Worm (Caenorhabditis elegans) whole organism, L2 larva: ENCODE data around the gene sqv-7.
"Not testable (repeated sequence)": the region's sequence is repeated elsewhere in the genome, so short reads cannot be mapped to it uniquely, and the experiment has no call there.

ENCODE experiments used
- alr-1 ChIP-seq: fragments of 150-350 bp; optimal IDR thresholded peaks from 2 replicates; lab custom pipeline; 2014; ENCODE audit warnings: missing biosample characterization, missing genetic modification characterization
- aly-2 ChIP-seq: fragments of 150-350 bp; optimal IDR thresholded peaks from 2 replicates; lab custom pipeline; 2014; ENCODE audit warnings: missing biosample characterization, missing genetic modification characterization
- ama-1 ChIP-seq: fragments of 150-350 bp; optimal IDR thresholded peaks from 2 replicates; lab custom pipeline; 2018; ENCODE audit warnings: inconsistent platforms
- blmp-1 ChIP-seq: sonication (generic microtip); optimal IDR thresholded peaks from 2 replicates; lab custom pipeline; 2017; ENCODE audit warnings: missing genetic modification characterization, mild to moderate bottlenecking, missing compliant biosample characterization, antibody characterized with exemption, moderate library complexity; ENCODE audit not compliant: insufficient read depth
- elt-3 ChIP-seq: sonication (generic microtip); optimal IDR thresholded peaks from 2 replicates; lab custom pipeline; 2017; ENCODE audit warnings: missing biosample characterization, missing genetic modification characterization
- lin-11 ChIP-seq: fragments of 150-350 bp; sonication (generic microtip); optimal IDR thresholded peaks from 2 replicates; lab custom pipeline; 2014; ENCODE audit warnings: missing biosample characterization, missing genetic modification characterization, inconsistent platforms, mixed read lengths
- nhr-10 ChIP-seq: sonication (generic microtip); optimal IDR thresholded peaks from 2 replicates; lab custom pipeline; 2017; ENCODE audit warnings: missing biosample characterization, missing genetic modification characterization
- nhr-237 ChIP-seq: fragments of 150-350 bp; optimal IDR thresholded peaks from 2 replicates; lab custom pipeline; 2014; ENCODE audit warnings: missing biosample characterization, missing genetic modification characterization
- nhr-25 ChIP-seq: fragments of 150-350 bp; sonication (generic microtip); optimal IDR thresholded peaks from 3 replicates; lab custom pipeline; 2014; ENCODE audit warnings: missing biosample characterization, missing genetic modification characterization
- peb-1 ChIP-seq: fragments of 150-350 bp; optimal IDR thresholded peaks from 2 replicates; lab custom pipeline; 2014; ENCODE audit warnings: missing biosample characterization, missing genetic modification characterization
- unc-39 ChIP-seq: fragments of 150-350 bp; optimal IDR thresholded peaks from 2 replicates; lab custom pipeline; 2014; ENCODE audit warnings: missing biosample characterization, missing genetic modification characterization
- unc-55 ChIP-seq: fragments of 150-350 bp; sonication (generic microtip); optimal IDR thresholded peaks from 3 replicates; lab custom pipeline; 2014; ENCODE audit warnings: missing biosample characterization, missing genetic modification reagents, missing genetic modification characterization
- ztf-11 ChIP-seq: sonication (generic microtip); optimal IDR thresholded peaks from 2 replicates; lab custom pipeline; 2017; ENCODE audit warnings: missing biosample characterization, missing genetic modification characterization
- ztf-4 ChIP-seq: fragments of 150-350 bp; optimal IDR thresholded peaks from 2 replicates; lab custom pipeline; 2014; ENCODE audit warnings: missing biosample characterization, missing genetic modification characterization

- not testable (repeated sequence) for TF ChIP-seq nhr-10 (tag; lab: Kevin White, UChicago); ztf-4 (tag; lab: Kevin White, UChicago); lin-11 (tag; lab: Kevin White, UChicago); peb-1 (tag; lab: Kevin White, UChicago); ztf-11 (tag; lab: Kevin White, UChicago); ama-1 (lab: Kevin White, UChicago); alr-1; nhr-237 (tag; lab: Kevin White, UChicago); nhr-25 (tag; lab: Kevin White, UChicago); unc-39 (tag; lab: Kevin White, UChicago); elt-3 (tag; lab: Kevin White, UChicago); aly-2 (tag; lab: Kevin White, UChicago); blmp-1 (tag; lab: Kevin White, UChicago); unc-55 (GFP tag; lab: Kevin White, UChicago)
Observed at ce11 chrII:6977732-6978131, 34.8 kb downstream of the sqv-7 start, which contains the start of gene C15F1.8.
